Fruit fly (Drosophila melanogaster) whole organism, prepupa: Measurements from ENCODE around the gene CG13073.

Source experiments
- Blimp-1 ChIP-seq: fragments of 200-800 bp; sonication (Bioruptor generic); optimal IDR thresholded peaks from 3 replicates; lab custom pipeline; 2017; ENCODE audit warnings: missing biosample characterization, missing genetic modification characterization, mild to moderate bottlenecking, moderate library complexity, missing genetic modification reagents
- CG11902 ChIP-seq: fragments of 200-800 bp; sonication (Bioruptor generic); optimal IDR thresholded peaks from 3 replicates; lab custom pipeline; 2016; ENCODE audit warnings: missing biosample characterization, missing genetic modification characterization
- CG1621 ChIP-seq: fragments of 200-800 bp; sonication (Bioruptor generic); optimal IDR thresholded peaks from 3 replicates; lab custom pipeline; 2018; ENCODE audit warnings: missing biosample characterization, mild to moderate bottlenecking, missing genetic modification characterization
- CG31627 ChIP-seq: fragments of 200-800 bp; sonication (Bioruptor generic); optimal IDR thresholded peaks from 3 replicates; lab custom pipeline; 2016; ENCODE audit warnings: missing biosample characterization, missing genetic modification characterization
- CG8632 ChIP-seq: fragments of 200-800 bp; sonication (Bioruptor generic); optimal IDR thresholded peaks from 3 replicates; lab custom pipeline; 2016; ENCODE audit warnings: missing biosample characterization, missing genetic modification characterization
- Eip75B ChIP-seq: fragments of 200-800 bp; sonication (Bioruptor generic); optimal IDR thresholded peaks from 3 replicates; lab custom pipeline; 2016; ENCODE audit warnings: missing biosample characterization, missing genetic modification characterization
- Eip78C ChIP-seq: fragments of 200-800 bp; sonication (Bioruptor generic); peaks from one replicate; lab custom pipeline; 2016; ENCODE audit warnings: missing biosample characterization, missing genetic modification characterization
- Gug ChIP-seq: fragments of 200-800 bp; sonication (Bioruptor generic); IDR thresholded peaks from 2 replicates; pipeline ENCODE4 v1.3.6; 2022; ENCODE audit warnings: missing biosample characterization, missing genetic modification characterization
- Hr39 ChIP-seq: fragments of 200-800 bp; sonication (Bioruptor generic); optimal IDR thresholded peaks from 2 replicates; lab custom pipeline; 2016; ENCODE audit warnings: missing biosample characterization, missing genetic modification characterization
- Met ChIP-seq: fragments of 200-800 bp; sonication (Bioruptor generic); optimal IDR thresholded peaks from 3 replicates; lab custom pipeline; 2016; ENCODE audit warnings: missing biosample characterization, missing genetic modification characterization
- Sox15 ChIP-seq: fragments of 200-800 bp; sonication (Bioruptor generic); optimal IDR thresholded peaks from 3 replicates; lab custom pipeline; 2016; ENCODE audit warnings: missing biosample characterization, missing genetic modification characterization
- fd59A ChIP-seq: fragments of 200-800 bp; sonication (Bioruptor generic); optimal IDR thresholded peaks from 2 replicates; lab custom pipeline; 2017; ENCODE audit warnings: missing biosample characterization, mild to moderate bottlenecking, missing genetic modification characterization, missing genetic modification reagents
- lz ChIP-seq: fragments of 200-800 bp; sonication (Bioruptor generic); optimal IDR thresholded peaks from 3 replicates; lab custom pipeline; 2016; ENCODE audit warnings: missing biosample characterization, missing genetic modification characterization
- svp ChIP-seq: fragments of 200-800 bp; sonication (Bioruptor generic); peaks from one replicate; lab custom pipeline; 2016; ENCODE audit warnings: missing biosample characterization, missing genetic modification characterization

- no peak for TF ChIP-seq Gug (GFP tag; lab: Robert Waterston, UW)
- no peak for TF ChIP-seq Blimp-1 (GFP tag; lab: Kevin White, UChicago)
- no peak for TF ChIP-seq Eip75B (GFP tag; lab: Kevin White, UChicago)
- TF ChIP-seq CG11902, result no peak
- TF ChIP-seq CG1621 (tag; lab: Kevin White, UChicago), result no peak
- TF ChIP-seq Eip78C (GFP tag; lab: Kevin White, UChicago), result peak; percentile 63
- no peak for TF ChIP-seq Hr39 (GFP tag; lab: Kevin White, UChicago)
- TF ChIP-seq fd59A (GFP tag; lab: Kevin White, UChicago), result no peak
- no peak for TF ChIP-seq CG31627 (GFP tag; lab: Kevin White, UChicago)
- no peak for TF ChIP-seq CG8632 (GFP tag; lab: Kevin White, UChicago)
- TF ChIP-seq lz (GFP tag; lab: Kevin White, UChicago), result no peak
- no peak for TF ChIP-seq Met (GFP tag; lab: Kevin White, UChicago)
- no peak for TF ChIP-seq Sox15
- no peak for TF ChIP-seq svp (GFP tag; lab: Kevin White, UChicago)
Observed at dm6 chr3L:16221278-16221677, 4.2 kb upstream of the CG13073 start.
